Worm (Caenorhabditis elegans): ENCODE results near the gene asp-5.

The asp-5 gene

DNA sequence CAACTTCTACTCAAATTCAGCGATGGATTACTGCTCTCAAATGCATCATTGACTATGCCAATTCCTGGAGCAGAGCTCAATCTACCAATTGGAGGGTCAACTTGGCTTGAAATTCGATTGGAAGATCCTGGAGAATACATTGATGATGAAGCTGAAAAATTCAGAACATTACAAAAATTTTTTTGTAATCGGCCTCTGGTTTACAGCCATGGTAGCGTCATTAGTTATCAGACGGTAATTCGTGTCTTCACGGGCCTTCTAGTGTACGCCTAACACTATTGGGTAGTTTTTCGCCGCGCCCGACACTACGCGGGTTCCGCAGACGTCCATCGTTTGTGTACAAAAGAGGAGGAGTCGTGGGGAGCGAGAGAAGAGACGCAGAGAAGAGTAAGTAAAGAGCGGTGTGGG, 43.5 kb upstream of the asp-5 start (continued):
- TF ChIP-seq nhr-23 (tag; optimal IDR thresholded peaks at IDR 0.05) (peak; percentile 91), unc-39 (tag; optimal IDR thresholded peaks at IDR 0.05) (no peak), tbx-2 (tag; optimal IDR thresholded peaks at IDR 0.05) (peak; percentile 69), elt-1 (tag; optimal IDR thresholded peaks at IDR 0.05) (no peak), nhr-67 (tag; optimal IDR thresholded peaks at IDR 0.05) (no peak), pha-4 (tag; optimal IDR thresholded peaks at IDR 0.05) (peak; percentile 86), nhr-25 (tag; optimal IDR thresholded peaks at IDR 0.05) (peak; percentile 84), nhr-76 (tag; optimal IDR thresholded peaks at IDR 0.05) (no peak), fkh-2 (tag; optimal IDR thresholded peaks at IDR 0.05) (no peak), eor-1 (tag; optimal IDR thresholded peaks at IDR 0.05) (no peak), egl-5 (tag; optimal IDR thresholded peaks at IDR 0.05) (no peak), ceh-82 (tag; optimal IDR thresholded peaks at IDR 0.05) (peak; percentile 41), ceh-16 (tag; optimal IDR thresholded peaks at IDR 0.05) (no peak)

- TF ChIP-seq elt-2 (tag; optimal IDR thresholded peaks at IDR 0.05) (peak; percentile 1), lsy-12 (tag; optimal IDR thresholded peaks at IDR 0.05) (no peak), snpc-4 (tag; optimal IDR thresholded peaks at IDR 0.05) (peak; percentile 62), nfya-1 (tag; optimal IDR thresholded peaks at IDR 0.05; ENCODE audit: insufficient read depth) (peak; percentile 25)
These were observed 42.1 kb upstream of the asp-5 start for ce11 chrV:8230056-8230455.

ce11 chrV:8235331-8235730, 36.9 kb upstream of the asp-5 start:
- TF ChIP-seq nhr-25 (tag; optimal IDR thresholded peaks at IDR 0.05): peak; percentile 53
- no peak for TF ChIP-seq daf-12 (tag; optimal IDR thresholded peaks at IDR 0.05)
- TF ChIP-seq snpc-4 (tag; optimal IDR thresholded peaks at IDR 0.05): peak; percentile 29
- peak; percentile 36 for TF ChIP-seq nfya-1 (tag; optimal IDR thresholded peaks at IDR 0.05; ENCODE audit: insufficient read depth)
- peak; percentile 39 for TF ChIP-seq nhr-23 (tag; optimal IDR thresholded peaks at IDR 0.05)
- no peak for TF ChIP-seq ZK546.5 (tag; optimal IDR thresholded peaks at IDR 0.05)
- TF ChIP-seq eor-1 (tag; optimal IDR thresholded peaks at IDR 0.05): no peak
- no peak for TF ChIP-seq R02D3.7 (tag; optimal IDR thresholded peaks at IDR 0.05)
- TF ChIP-seq lin-39 (tag; optimal IDR thresholded peaks at IDR 0.05): peak; percentile 2
- peak; percentile 41 for TF ChIP-seq lsy-12 (tag; optimal IDR thresholded peaks at IDR 0.05)
- TF ChIP-seq pqm-1 (tag; optimal IDR thresholded peaks at IDR 0.05): peak; percentile 40
- peak; percentile 20 for TF ChIP-seq elt-2 (tag; optimal IDR thresholded peaks at IDR 0.05)

DNA sequence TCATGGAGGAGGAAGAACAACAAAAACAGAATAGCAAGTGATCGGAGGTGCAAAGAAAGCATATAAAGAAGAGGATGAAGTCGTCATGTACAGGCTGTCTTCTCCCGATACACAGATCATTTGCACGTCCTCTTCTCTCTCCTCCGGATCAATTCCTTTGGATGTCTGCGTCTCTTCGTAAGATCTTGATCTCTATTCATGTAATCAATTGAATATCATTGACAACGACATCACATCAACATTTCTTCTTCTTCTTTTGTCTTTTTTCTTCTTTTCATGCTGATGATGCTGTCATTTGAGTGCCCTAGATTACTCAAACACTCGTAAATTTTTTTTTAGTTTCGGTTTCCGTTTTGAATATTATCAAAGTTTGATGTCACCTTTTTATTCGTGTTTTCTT, 33.9 kb upstream of the asp-5 start, which contains the start of gene rol-3:
TSS of gene rol-3 (minus strand) at position 120 of the 400 bp plus-strand sequence.
- TF ChIP-seq nhr-12 (tag; optimal IDR thresholded peaks at IDR 0.05): no peak
- no peak for TF ChIP-seq lin-39 (tag; optimal IDR thresholded peaks at IDR 0.05)
- no peak for TF ChIP-seq nhr-25 (tag; optimal IDR thresholded peaks at IDR 0.05)
- TF ChIP-seq ztf-11 (tag; optimal IDR thresholded peaks at IDR 0.05): no peak
- TF ChIP-seq mml-1 (tag; optimal IDR thresholded peaks at IDR 0.05): no peak
- TF ChIP-seq elt-1 (tag; optimal IDR thresholded peaks at IDR 0.05): no peak
- no peak for TF ChIP-seq tbx-2 (tag; optimal IDR thresholded peaks at IDR 0.05)
- no peak for TF ChIP-seq nhr-237 (tag; optimal IDR thresholded peaks at IDR 0.05)
- no peak for TF ChIP-seq snpc-4 (tag; optimal IDR thresholded peaks at IDR 0.05)
- TF ChIP-seq mdl-1 (tag; optimal IDR thresholded peaks at IDR 0.05): no peak
- TF ChIP-seq nhr-23 (tag; optimal IDR thresholded peaks at IDR 0.05): peak; percentile 62
- TF ChIP-seq ceh-16 (tag; optimal IDR thresholded peaks at IDR 0.05): no peak
- no peak for TF ChIP-seq fkh-2 (tag; optimal IDR thresholded peaks at IDR 0.05)
- no peak for TF ChIP-seq ceh-9 (tag; optimal IDR thresholded peaks at IDR 0.05)
- peak; percentile 73 for TF ChIP-seq ceh-28 (tag; optimal IDR thresholded peaks at IDR 0.05)
- TF ChIP-seq unc-39 (tag; optimal IDR thresholded peaks at IDR 0.05): no peak
- TF ChIP-seq egl-5 (tag; optimal IDR thresholded peaks at IDR 0.05): no peak

DNA sequence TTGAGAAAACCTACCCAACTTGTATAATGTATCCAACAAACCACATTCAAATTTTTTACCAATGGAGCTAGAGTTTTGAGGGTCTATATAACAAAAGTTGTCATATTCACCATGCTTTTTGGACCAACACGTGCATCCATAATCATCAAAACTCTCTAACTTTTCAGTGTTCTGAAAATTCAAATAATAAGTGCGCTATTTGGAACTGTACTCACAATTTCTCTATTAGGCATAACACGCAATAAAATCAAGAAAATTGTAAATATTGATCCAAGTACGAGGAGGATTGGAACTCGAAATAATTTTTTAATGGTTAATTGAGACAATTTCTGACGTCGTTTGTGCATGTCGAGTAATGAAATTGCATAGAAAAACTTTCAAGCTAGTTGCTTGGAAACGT, 32.3 kb upstream of the asp-5 start, which contains the start of gene C16D9.3:
TSS of gene C16D9.3 (minus strand) at position 101 of the 400 bp plus-strand sequence.
- TF ChIP-seq hmg-11 (tag; optimal IDR thresholded peaks at IDR 0.05): no peak
- TF ChIP-seq ztf-4 (tag; optimal IDR thresholded peaks at IDR 0.05): no peak
- no peak for TF ChIP-seq ceh-82 (tag; optimal IDR thresholded peaks at IDR 0.05)
- no peak for TF ChIP-seq elt-2 (tag; optimal IDR thresholded peaks at IDR 0.05)
- TF ChIP-seq R02D3.7 (tag; optimal IDR thresholded peaks at IDR 0.05): no peak
- TF ChIP-seq nhr-25 (tag; optimal IDR thresholded peaks at IDR 0.05): no peak
- no peak for TF ChIP-seq ceh-16 (tag; optimal IDR thresholded peaks at IDR 0.05)
- TF ChIP-seq ztf-11 (tag; optimal IDR thresholded peaks at IDR 0.05): no peak
- TF ChIP-seq nhr-43 (tag; optimal IDR thresholded peaks at IDR 0.05; ENCODE audit: poor library complexity, severe bottlenecking): no peak
- no peak for TF ChIP-seq ceh-9 (tag; optimal IDR thresholded peaks at IDR 0.05)
- no peak for TF ChIP-seq ceh-28 (tag; optimal IDR thresholded peaks at IDR 0.05)
- no peak for TF ChIP-seq skn-1 (tag; optimal IDR thresholded peaks at IDR 0.05)
- TF ChIP-seq lin-15B (tag; optimal IDR thresholded peaks at IDR 0.05): no peak
